Worm (Caenorhabditis elegans): ENCODE results near the gene C16B8.2.
A peak's percentile ranks its signal among the peaks of the same experiment; 100 is the strongest.

The C16B8.2 gene

ce11 chrX:3966332-3966731, at the start of gene C16B8.2:
Gene C16B8.2 (minus strand): TSS chrX:3966432.
- no peak for TF ChIP-seq hlh-6 (tag; optimal IDR thresholded peaks at IDR 0.05)

ce11 chrX:4011919-4012318, 45.7 kb upstream of the C16B8.2 start, which contains the start of gene mop-25.1:
Gene mop-25.1 (plus strand): TSS chrX:4012219.
- TF ChIP-seq ref-2 (tag; optimal IDR thresholded peaks at IDR 0.05) = no peak
- no peak for TF ChIP-seq T23F11.4 (GFP tag; optimal IDR thresholded peaks at IDR 0.05)
- TF ChIP-seq ceh-6 (GFP tag; optimal IDR thresholded peaks at IDR 0.05) = no peak
- no peak for TF ChIP-seq fax-1 (tag; optimal IDR thresholded peaks at IDR 0.05)
- TF ChIP-seq elt-4 (tag; optimal IDR thresholded peaks at IDR 0.05) = no peak
- TF ChIP-seq ceh-2 (tag; optimal IDR thresholded peaks at IDR 0.05) = no peak
- TF ChIP-seq ahr-1 (tag; optimal IDR thresholded peaks at IDR 0.05) = no peak
- no peak for TF ChIP-seq ceh-18 (tag; optimal IDR thresholded peaks at IDR 0.05)
- no peak for TF ChIP-seq ceh-24 (tag; optimal IDR thresholded peaks at IDR 0.05)
- TF ChIP-seq pha-4 (tag; optimal IDR thresholded peaks at IDR 0.05) = no peak
- no peak for TF ChIP-seq ceh-48 (tag; optimal IDR thresholded peaks at IDR 0.05)
- no peak for TF ChIP-seq che-1 (tag; optimal IDR thresholded peaks at IDR 0.05)
- TF ChIP-seq C38D4.7 (GFP tag; optimal IDR thresholded peaks at IDR 0.05) = no peak
- no peak for TF ChIP-seq ceh-30 (tag; optimal IDR thresholded peaks at IDR 0.05)
- TF ChIP-seq pros-1 (tag; optimal IDR thresholded peaks at IDR 0.05) = no peak
- TF ChIP-seq lin-11 (tag; optimal IDR thresholded peaks at IDR 0.05) = no peak
- TF ChIP-seq hlh-15 (tag; optimal IDR thresholded peaks at IDR 0.05) = no peak

ce11 chrX:4010383-4010782, 44.2 kb upstream of the C16B8.2 start:
- TF ChIP-seq ceh-31 (tag; optimal IDR thresholded peaks at IDR 0.05) (peak; percentile 23), ref-2 (tag; optimal IDR thresholded peaks at IDR 0.05) (peak; percentile 12), C38D4.7 (GFP tag; optimal IDR thresholded peaks at IDR 0.05) (no peak)

ce11 chrX:4008922-4009321, 42.7 kb upstream of the C16B8.2 start:
- TF ChIP-seq elt-2 (tag; optimal IDR thresholded peaks at IDR 0.05) (peak; percentile 93), zip-5 (tag; optimal IDR thresholded peaks at IDR 0.05) (no peak), C38D4.7 (GFP tag; optimal IDR thresholded peaks at IDR 0.05) (no peak), npax-4 (tag; optimal IDR thresholded peaks at IDR 0.05) (no peak), hlh-30 (tag; optimal IDR thresholded peaks at IDR 0.05; ENCODE audit: insufficient read depth) (no peak), ets-4 (tag; optimal IDR thresholded peaks at IDR 0.05) (no peak), tbx-7 (tag; optimal IDR thresholded peaks at IDR 0.05) (no peak), pat-9 (tag; optimal IDR thresholded peaks at IDR 0.05) (no peak), madf-2 (tag; optimal IDR thresholded peaks at IDR 0.05) (no peak)

- peak; percentile 19 for TF ChIP-seq elt-2 (tag; optimal IDR thresholded peaks at IDR 0.05)
- TF ChIP-seq hlh-13 (GFP tag; optimal IDR thresholded peaks at IDR 0.05) = no peak
Observed at ce11 chrX:4007724-4008123, 41.5 kb upstream of the C16B8.2 start.

- TF ChIP-seq ceh-34 (tag; optimal IDR thresholded peaks at IDR 0.05) (no peak), ceh-30 (tag; optimal IDR thresholded peaks at IDR 0.05) (no peak)
Observed at ce11 chrX:4006966-4007365, 40.7 kb upstream of the C16B8.2 start.

ce11 chrX:4005014-4005413, 38.8 kb upstream of the C16B8.2 start, which contains the start of gene R02E12.4:
Gene R02E12.4 (plus strand): TSS chrX:4005314.
- TF ChIP-seq ceh-18 (tag; optimal IDR thresholded peaks at IDR 0.05) (no peak), hlh-15 (tag; optimal IDR thresholded peaks at IDR 0.05) (no peak), K09A11.1 (tag; optimal IDR thresholded peaks at IDR 0.05; ENCODE audit: insufficient read depth) (no peak)

Data from whole organism, late embryonic.